Worm (Caenorhabditis elegans) whole organism, early embryonic: ENCODE measurements around the gene imp-2.
A peak's percentile ranks its signal among the peaks of the same experiment; 100 is the strongest.
"Not testable (repeated sequence)": the region's sequence is repeated elsewhere in the genome, so short reads cannot be mapped to it uniquely, and the experiment has no call there.

Experiments used
- B0310.2 ChIP-seq: sonication (generic microtip); optimal IDR thresholded peaks from 2 replicates; lab custom pipeline; 2016; ENCODE audit warnings: mild to moderate bottlenecking, missing genetic modification characterization, missing compliant biosample characterization
- F13C5.2 ChIP-seq: sonication (generic microtip); optimal IDR thresholded peaks from 2 replicates; lab custom pipeline; 2017; ENCODE audit warnings: mild to moderate bottlenecking, missing genetic modification characterization, inconsistent platforms, missing compliant biosample characterization
- aly-1 ChIP-seq: sonication (generic microtip); optimal IDR thresholded peaks from 2 replicates; lab custom pipeline; 2016; ENCODE audit warnings: missing genetic modification characterization, missing compliant biosample characterization
- ama-1 ChIP-seq: fragments of 150-350 bp; optimal IDR thresholded peaks from 2 replicates; lab custom pipeline; 2014
- ceh-13 ChIP-seq: fragments of 200-800 bp; sonication (Bioruptor generic); optimal IDR thresholded peaks from 2 replicates; lab custom pipeline; 2018; ENCODE audit warnings: mild to moderate bottlenecking, missing genetic modification characterization, missing compliant biosample characterization
- ceh-36 ChIP-seq: sonication (generic microtip); optimal IDR thresholded peaks from 2 replicates; lab custom pipeline; 2016; ENCODE audit warnings: missing genetic modification characterization, inconsistent platforms, missing compliant biosample characterization
- ets-7 ChIP-seq: sonication (generic microtip); optimal IDR thresholded peaks from 2 replicates; lab custom pipeline; 2016; ENCODE audit warnings: missing genotype, missing genetic modification characterization, missing compliant biosample characterization
- flt-1 ChIP-seq: fragments of 200-800 bp; sonication (Bioruptor generic); IDR thresholded peaks from 2 replicates; pipeline ENCODE4 v1.3.6; 2022; ENCODE audit warnings: missing genetic modification characterization, missing compliant biosample characterization
- hmbx-1 ChIP-seq: sonication (generic microtip); optimal IDR thresholded peaks from 2 replicates; lab custom pipeline; 2016; ENCODE audit warnings: mild to moderate bottlenecking, missing genetic modification characterization, missing compliant biosample characterization
- hmg-4 ChIP-seq: fragments of 200-800 bp; sonication (Bioruptor generic); optimal IDR thresholded peaks from 2 replicates; lab custom pipeline; 2018; ENCODE audit warnings: mild to moderate bottlenecking, missing genetic modification characterization, missing compliant biosample characterization
- hnd-1 ChIP-seq: sonication (generic microtip); optimal IDR thresholded peaks from 2 replicates; lab custom pipeline; 2016; ENCODE audit warnings: missing genetic modification characterization, missing compliant biosample characterization
- pes-1 ChIP-seq: fragments of 200-800 bp; sonication (Bioruptor generic); IDR thresholded peaks from 2 replicates; pipeline ENCODE4 v1.3.6; 2022; ENCODE audit warnings: missing genetic modification reagents, missing genetic modification characterization, missing compliant biosample characterization
- scrt-1 ChIP-seq: fragments of 200-800 bp; sonication (Bioruptor generic); IDR thresholded peaks from 2 replicates; pipeline ENCODE4 v1.3.6; 2022; ENCODE audit warnings: missing genetic modification characterization, missing compliant biosample characterization
- sea-1 ChIP-seq: fragments of 200-800 bp; sonication (Bioruptor generic); conservative IDR thresholded peaks from 2 replicates; pipeline ENCODE4 v1.3.6; 2022; ENCODE audit warnings: missing genetic modification characterization, missing compliant biosample characterization
- tbx-11 ChIP-seq: fragments of 200-800 bp; sonication (Bioruptor generic); IDR thresholded peaks from 2 replicates; pipeline ENCODE4 v1.3.6; 2022; ENCODE audit warnings: missing genetic modification characterization, missing compliant biosample characterization
- tbx-37 ChIP-seq: fragments of 200-800 bp; sonication (Bioruptor generic); conservative IDR thresholded peaks from 2 replicates; pipeline ENCODE4 v1.3.6; 2022; ENCODE audit warnings: missing genetic modification reagents, missing genetic modification characterization, missing compliant biosample characterization
- tra-4 ChIP-seq: sonication (generic microtip); optimal IDR thresholded peaks from 2 replicates; lab custom pipeline; 2017; ENCODE audit warnings: missing genetic modification characterization, missing compliant biosample characterization

Gene imp-2

ce11 chrIV:11154425-11155114, 35.9 kb upstream of the imp-2 start, which contains the start of gene C08F8.3:
Gene C08F8.3, plus strand, starts transcription at chrIV:11155044.
- TF ChIP-seq hnd-1 (tag; lab: Kevin White, UChicago); sea-1; tbx-37 (GFP tag; lab: Robert Waterston, UW): not testable (repeated sequence)

- no peak for TF ChIP-seq tra-4 (tag; lab: Kevin White, UChicago)
- TF ChIP-seq F13C5.2 (tag; lab: Kevin White, UChicago): no peak
- no peak for TF ChIP-seq scrt-1 (GFP tag; lab: Robert Waterston, UW)
Observed at ce11 chrIV:11150844-11151243, 32.2 kb upstream of the imp-2 start, which contains the start of gene C08F8.2. Gene C08F8.2, plus strand, starts transcription at chrIV:11150997.

- TF ChIP-seq scrt-1 (GFP tag; lab: Robert Waterston, UW) (no peak), pes-1 (peak; percentile 50; the same call in 1 of the 2 replicates), hnd-1 (tag; lab: Kevin White, UChicago) (no peak), flt-1 (GFP tag; lab: Robert Waterston, UW) (0 out of 2 replicates have a peak, but pooled peaks have one; percentile 15), F13C5.2 (tag; lab: Kevin White, UChicago) (peak; percentile 62)
Observed at ce11 chrIV:11149454-11150163, 30.9 kb upstream of the imp-2 start, which contains the start of the genes F01G4.6 and pfd-1. Gene F01G4.6, minus strand, starts transcription at chrIV:11149504. Gene pfd-1, plus strand, starts transcription at chrIV:11150113.

- TF ChIP-seq hmbx-1 (tag; lab: Kevin White, UChicago) (no peak), hmg-4 (peak; percentile 31)
Observed at ce11 chrIV:11148788-11149366, 30.2 kb upstream of the imp-2 start.

- no peak for TF ChIP-seq aly-1 (tag; lab: Kevin White, UChicago)
- TF ChIP-seq hmg-4: no peak
- TF ChIP-seq ceh-36 (tag; lab: Kevin White, UChicago): no peak
- no peak for TF ChIP-seq B0310.2 (tag; lab: Kevin White, UChicago)
- TF ChIP-seq sea-1: no peak
- TF ChIP-seq F13C5.2 (tag; lab: Kevin White, UChicago): no peak
- TF ChIP-seq ceh-13 (GFP tag; lab: Kevin White, UChicago): no peak
- no peak for TF ChIP-seq tbx-11
- no peak for TF ChIP-seq tbx-37 (GFP tag; lab: Robert Waterston, UW)
Observed at ce11 chrIV:11146962-11147470, 28.3 kb upstream of the imp-2 start, which contains the start of gene pigq-1. Gene pigq-1, minus strand, starts transcription at chrIV:11147247.

ce11 chrIV:11146492-11146891, 27.8 kb upstream of the imp-2 start:
- TF ChIP-seq ceh-36 (tag; lab: Kevin White, UChicago) (no peak), ceh-13 (GFP tag; lab: Kevin White, UChicago) (no peak), scrt-1 (GFP tag; lab: Robert Waterston, UW) (no peak), pes-1 (no peak), flt-1 (GFP tag; lab: Robert Waterston, UW) (no peak), aly-1 (tag; lab: Kevin White, UChicago) (no peak), tra-4 (tag; lab: Kevin White, UChicago) (no peak), sea-1 (no peak), B0310.2 (tag; lab: Kevin White, UChicago) (no peak)

ce11 chrIV:11145929-11146339, 27.2 kb upstream of the imp-2 start:
- TF ChIP-seq hmg-4 (no peak), tbx-11 (no peak), B0310.2 (tag; lab: Kevin White, UChicago) (no peak), ceh-13 (GFP tag; lab: Kevin White, UChicago) (no peak)

- TF ChIP-seq pes-1 (no peak), flt-1 (GFP tag; lab: Robert Waterston, UW) (no peak), scrt-1 (GFP tag; lab: Robert Waterston, UW) (no peak), aly-1 (tag; lab: Kevin White, UChicago) (no peak), tra-4 (tag; lab: Kevin White, UChicago) (no peak), hmbx-1 (tag; lab: Kevin White, UChicago) (no peak), sea-1 (no peak), ama-1 (no peak), ceh-13 (GFP tag; lab: Kevin White, UChicago) (no peak), ceh-36 (tag; lab: Kevin White, UChicago) (no peak), F13C5.2 (tag; lab: Kevin White, UChicago) (no peak), tbx-11 (no peak), hmg-4 (no peak), tbx-37 (GFP tag; lab: Robert Waterston, UW) (no peak), B0310.2 (tag; lab: Kevin White, UChicago) (no peak), hnd-1 (tag; lab: Kevin White, UChicago) (no peak), ets-7 (tag; lab: Kevin White, UChicago) (no peak)
Observed at ce11 chrIV:11143228-11143444, 24.4 kb upstream of the imp-2 start, which contains the start of gene F01G4.4. Gene F01G4.4, plus strand, starts transcription at chrIV:11143345.
